Fruit fly (Drosophila melanogaster) whole organism, embryonic: ENCODE measurements around the gene CG15922.

Experiments used
- Adf1 ChIP-seq: fragments of 200-800 bp; sonication (Bioruptor generic); IDR thresholded peaks from 2 replicates; pipeline ENCODE4 v1.3.6; 2022; ENCODE audit warnings: missing biosample characterization, missing genetic modification characterization
- B-H1 ChIP-seq: fragments of 200-800 bp; sonication (Bioruptor generic); IDR thresholded peaks from 3 replicates; pipeline ENCODE4 v1.3.6; 2022; ENCODE audit warnings: missing biosample characterization, missing genetic modification characterization
- CG10431 ChIP-seq: fragments of 200-800 bp; sonication (Bioruptor generic); optimal IDR thresholded peaks from 3 replicates; lab custom pipeline; 2018; ENCODE audit warnings: missing biosample characterization, mild to moderate bottlenecking, missing genetic modification characterization
- CG10462 ChIP-seq: fragments of 200-800 bp; sonication (Bioruptor generic); optimal IDR thresholded peaks from 2 replicates; lab custom pipeline; 2016; ENCODE audit warnings: missing biosample characterization, missing genetic modification characterization
- CG11696 ChIP-seq: fragments of 200-800 bp; sonication (Bioruptor generic); IDR thresholded peaks from 2 replicates; pipeline ENCODE4 v1.3.6; 2022; ENCODE audit warnings: missing biosample characterization, missing genetic modification characterization
- CG12071 ChIP-seq: fragments of 200-800 bp; sonication (Bioruptor generic); optimal IDR thresholded peaks from 3 replicates; lab custom pipeline; 2018; ENCODE audit warnings: missing biosample characterization, mild to moderate bottlenecking, missing genetic modification characterization
- CG12104 ChIP-seq: fragments of 200-800 bp; sonication (Bioruptor generic); optimal IDR thresholded peaks from 3 replicates; lab custom pipeline; 2016; ENCODE audit warnings: missing biosample characterization, missing genetic modification characterization
- CG1233 ChIP-seq: fragments of 200-800 bp; sonication (Bioruptor generic); optimal IDR thresholded peaks from 4 replicates; lab custom pipeline; 2018; ENCODE audit warnings: missing biosample characterization, mild to moderate bottlenecking, missing genetic modification characterization
- CG13424 ChIP-seq: fragments of 200-800 bp; sonication (Bioruptor generic); optimal IDR thresholded peaks from 2 replicates; lab custom pipeline; 2019; ENCODE audit warnings: missing biosample characterization, mild to moderate bottlenecking, missing genetic modification characterization, moderate library complexity
- CG15696 ChIP-seq: fragments of 200-800 bp; sonication (Bioruptor generic); optimal IDR thresholded peaks from 2 replicates; lab custom pipeline; 2019; ENCODE audit warnings: missing biosample characterization, mild to moderate bottlenecking, missing genetic modification characterization, moderate library complexity
- CG17568 ChIP-seq: fragments of 200-800 bp; sonication (Bioruptor generic); optimal IDR thresholded peaks from 2 replicates; lab custom pipeline; 2018; ENCODE audit warnings: missing biosample characterization, mild to moderate bottlenecking, missing genetic modification characterization, moderate library complexity
- CG18011 ChIP-seq: fragments of 200-800 bp; sonication (Bioruptor generic); optimal IDR thresholded peaks from 2 replicates; lab custom pipeline; 2017; ENCODE audit warnings: missing biosample characterization, missing genetic modification characterization, mild to moderate bottlenecking, moderate library complexity, missing genotype
- CG2199 ChIP-seq: fragments of 200-800 bp; sonication (Bioruptor generic); IDR thresholded peaks from 3 replicates; pipeline ENCODE4 v1.3.6; 2022; ENCODE audit warnings: missing biosample characterization, missing genetic modification characterization
- CG32767 ChIP-seq: fragments of 200-800 bp; sonication (Bioruptor generic); IDR thresholded peaks from 2 replicates; pipeline ENCODE4 v1.3.6; 2022; ENCODE audit warnings: missing biosample characterization, missing genetic modification characterization
- CG33213 ChIP-seq: fragments of 200-800 bp; sonication (Bioruptor generic); optimal IDR thresholded peaks from 3 replicates; lab custom pipeline; 2016; ENCODE audit warnings: missing biosample characterization, missing genetic modification characterization
- CG4730 ChIP-seq: fragments of 200-800 bp; sonication (Bioruptor generic); IDR thresholded peaks from 2 replicates; pipeline ENCODE4 v1.3.6; 2022; ENCODE audit warnings: missing biosample characterization, missing genetic modification characterization
- CG6813 ChIP-seq: fragments of 200-800 bp; sonication (Bioruptor generic); optimal IDR thresholded peaks from 2 replicates; lab custom pipeline; 2017; ENCODE audit warnings: missing biosample characterization, missing genetic modification characterization, mild to moderate bottlenecking, moderate library complexity, missing genetic modification reagents
- CG8281 ChIP-seq: fragments of 200-800 bp; sonication (Bioruptor generic); optimal IDR thresholded peaks from 2 replicates; lab custom pipeline; 2018; ENCODE audit warnings: missing biosample characterization, mild to moderate bottlenecking, missing genetic modification characterization, moderate library complexity
- CG8290 ChIP-seq, 3 experiments: fragments of 200-800 bp; sonication (Bioruptor generic); optimal IDR thresholded peaks; 2 replicates each; lab custom pipeline; 2016 to 2019; ENCODE audit warnings: missing biosample characterization in 3 of 3, missing genetic modification characterization in 3 of 3, mild to moderate bottlenecking in 2 of 3, moderate library complexity in 1 of 3
- CG8478 ChIP-seq: fragments of >200 bp; optimal IDR thresholded peaks from 2 replicates; lab custom pipeline; 2018
- CG9609 ChIP-seq: fragments of 200-800 bp; sonication (Bioruptor generic); optimal IDR thresholded peaks from 3 replicates; lab custom pipeline; 2016; ENCODE audit warnings: missing biosample characterization, missing genetic modification characterization
- Dfd ChIP-seq, 2 experiments: fragments of >200 bp; optimal IDR thresholded peaks; 2 replicates each; lab custom pipeline; 2017; ENCODE audit warnings: missing biosample characterization in 2 of 2, missing genetic modification characterization in 2 of 2
- Doc3 ChIP-seq: fragments of 200-800 bp; sonication (Bioruptor generic); IDR thresholded peaks from 3 replicates; pipeline ENCODE4 v1.3.6; 2022; ENCODE audit warnings: missing biosample characterization, missing genetic modification characterization; ENCODE audit not compliant: partially characterized antibody
- Ets97D ChIP-seq: fragments of 200-800 bp; sonication (Bioruptor generic); optimal IDR thresholded peaks from 3 replicates; lab custom pipeline; 2016; ENCODE audit warnings: missing biosample characterization, missing genetic modification characterization
- Hmr ChIP-seq: fragments of 200-800 bp; sonication (Bioruptor generic); optimal IDR thresholded peaks from 3 replicates; lab custom pipeline; 2017; ENCODE audit warnings: mild to moderate bottlenecking, missing biosample characterization, missing genetic modification reagents, missing genetic modification characterization
- MESR4 ChIP-seq: fragments of 200-800 bp; sonication (Bioruptor generic); optimal IDR thresholded peaks from 2 replicates; lab custom pipeline; 2018; ENCODE audit warnings: missing biosample characterization, mild to moderate bottlenecking, missing genetic modification characterization, moderate library complexity
- Meics ChIP-seq: fragments of 200-800 bp; sonication (Bioruptor generic); optimal IDR thresholded peaks from 2 replicates; lab custom pipeline; 2017; ENCODE audit warnings: missing biosample characterization, mild to moderate bottlenecking, missing genetic modification characterization
- Nf-YB ChIP-seq: fragments of 200-800 bp; sonication (Bioruptor generic); optimal IDR thresholded peaks from 3 replicates; lab custom pipeline; 2019; ENCODE audit warnings: missing biosample characterization, mild to moderate bottlenecking, missing genetic modification characterization, moderate library complexity
- NfI ChIP-seq: fragments of 200-800 bp; sonication (Bioruptor generic); optimal IDR thresholded peaks from 3 replicates; lab custom pipeline; 2018; ENCODE audit warnings: missing biosample characterization, mild to moderate bottlenecking, missing genetic modification characterization, moderate library complexity
- Poxn ChIP-seq: fragments of 200-800 bp; sonication (Bioruptor generic); IDR thresholded peaks from 2 replicates; pipeline ENCODE4 v1.3.6; 2022; ENCODE audit warnings: missing biosample characterization, missing genetic modification characterization
- Stat92E ChIP-seq, 3 experiments: fragments of >200 bp in 2 of 3; fragments of 200-800 bp in 1 of 3; sonication (Bioruptor generic) in 1 of 3; optimal IDR thresholded peaks; 2 replicates each; lab custom pipeline; 2017 to 2019; ENCODE audit warnings: missing biosample characterization in 3 of 3, missing genetic modification characterization in 3 of 3, mild to moderate bottlenecking in 1 of 3, moderate library complexity in 1 of 3
- Tbp ChIP-seq: fragments of >200 bp; optimal IDR thresholded peaks from 2 replicates; lab custom pipeline; 2018; ENCODE audit warnings: missing biosample characterization, missing genetic modification characterization
- Vsx1 ChIP-seq: fragments of 200-800 bp; sonication (Bioruptor generic); optimal IDR thresholded peaks from 2 replicates; lab custom pipeline; 2017; ENCODE audit warnings: missing biosample characterization, mild to moderate bottlenecking, missing genetic modification characterization, missing genetic modification reagents
- ac ChIP-seq: fragments of 200-800 bp; sonication (Bioruptor generic); optimal IDR thresholded peaks from 3 replicates; lab custom pipeline; 2017; ENCODE audit warnings: missing biosample characterization, mild to moderate bottlenecking, missing genetic modification characterization
- bab2 ChIP-seq: fragments of 200-800 bp; sonication (Bioruptor generic); optimal IDR thresholded peaks from 2 replicates; lab custom pipeline; 2016; ENCODE audit warnings: missing biosample characterization, missing genetic modification characterization
- br ChIP-seq: fragments of >200 bp; optimal IDR thresholded peaks from 2 replicates; lab custom pipeline; 2017
- dati ChIP-seq: fragments of 200-800 bp; sonication (Bioruptor generic); IDR thresholded peaks from 2 replicates; pipeline ENCODE4 v1.3.6; 2022; ENCODE audit warnings: missing biosample characterization, missing genetic modification characterization
- ems ChIP-seq: fragments of 200-800 bp; sonication (Bioruptor generic); optimal IDR thresholded peaks from 3 replicates; lab custom pipeline; 2016; ENCODE audit warnings: missing biosample characterization, missing genetic modification characterization
- eve ChIP-seq, 2 experiments: fragments of >200 bp; optimal IDR thresholded peaks; 2 replicates each; lab custom pipeline; 2017; ENCODE audit warnings: missing biosample characterization in 2 of 2, missing genetic modification characterization in 2 of 2
- her ChIP-seq: fragments of 200-800 bp; sonication (Bioruptor generic); optimal IDR thresholded peaks from 2 replicates; lab custom pipeline; 2016; ENCODE audit warnings: missing biosample characterization, missing genetic modification characterization
- klu ChIP-seq: fragments of 200-800 bp; sonication (Bioruptor generic); IDR thresholded peaks from 2 replicates; pipeline ENCODE4 v1.3.6; 2022; ENCODE audit warnings: missing biosample characterization, missing genetic modification characterization
- mam ChIP-seq: fragments of 200-800 bp; sonication (Bioruptor generic); optimal IDR thresholded peaks from 3 replicates; lab custom pipeline; 2016; ENCODE audit warnings: missing biosample characterization, missing genetic modification characterization
- mirr ChIP-seq: fragments of 200-800 bp; sonication (Bioruptor generic); optimal IDR thresholded peaks from 3 replicates; lab custom pipeline; 2018; ENCODE audit warnings: missing biosample characterization, mild to moderate bottlenecking, missing genetic modification characterization
- ro ChIP-seq: fragments of 200-800 bp; sonication (Bioruptor generic); IDR thresholded peaks from 2 replicates; pipeline ENCODE4 v1.3.6; 2022; ENCODE audit warnings: missing biosample characterization, missing genetic modification characterization
- slou ChIP-seq: fragments of 200-800 bp; sonication (Bioruptor generic); optimal IDR thresholded peaks from 3 replicates; lab custom pipeline; 2016; ENCODE audit warnings: missing biosample characterization, missing genetic modification characterization
- stwl ChIP-seq: fragments of 200-800 bp; sonication (Bioruptor generic); optimal IDR thresholded peaks from 3 replicates; lab custom pipeline; 2018; ENCODE audit warnings: missing biosample characterization, mild to moderate bottlenecking, missing genetic modification characterization, moderate library complexity
- tio ChIP-seq: fragments of 200-800 bp; sonication (Bioruptor generic); optimal IDR thresholded peaks from 2 replicates; lab custom pipeline; 2017; ENCODE audit warnings: missing biosample characterization, missing genetic modification characterization, inconsistent platforms
- yki ChIP-seq: fragments of >200 bp; optimal IDR thresholded peaks from 3 replicates; lab custom pipeline; 2018
- z ChIP-seq: fragments of 200-800 bp; sonication (Bioruptor generic); IDR thresholded peaks from 3 replicates; pipeline ENCODE4 v1.3.6; 2022; ENCODE audit warnings: missing biosample characterization, missing genetic modification characterization
- zen ChIP-seq: fragments of 200-800 bp; sonication (Bioruptor generic); optimal IDR thresholded peaks from 3 replicates; lab custom pipeline; 2018; ENCODE audit warnings: missing biosample characterization, mild to moderate bottlenecking, missing genetic modification characterization, moderate library complexity

The CG15922 gene

dm6 chr3R:20542283-20543144, 17.6 kb downstream of the CG15922 start (continued):
- TF ChIP-seq eve (GFP tag; optimal IDR thresholded peaks at IDR 0.05; lab: Kevin White, UChicago) (peak in 1 of 2 experiments; percentile 75), NfI (no peak), Adf1 (GFP tag; lab: Robert Waterston, UW) (no peak), Doc3 (no peak), CG8281 (tag; lab: Kevin White, UChicago) (peak; percentile 16), CG17568 (peak; percentile 42), CG9609 (no peak), mirr (GFP tag; lab: Kevin White, UChicago) (no peak), CG15696 (tag; lab: Kevin White, UChicago) (peak; percentile 90), Vsx1 (GFP tag; lab: Kevin White, UChicago) (peak; percentile 54), CG10462 (no peak), CG2199 (no peak), Ets97D (GFP tag; lab: Kevin White, UChicago) (no peak), Nf-YB (GFP tag; lab: Kevin White, UChicago) (peak; percentile 33), CG6813 (peak; percentile 77), Poxn (GFP tag; lab: Robert Waterston, UW) (no peak), Dfd (GFP tag; optimal IDR thresholded peaks at IDR 0.05; lab: Kevin White, UChicago) (no peak), Stat92E (GFP tag; optimal IDR thresholded peaks at IDR 0.05; lab: Kevin White, UChicago) (no peak), slou (GFP tag; lab: Kevin White, UChicago) (peak; percentile 30), stwl (tag; lab: Kevin White, UChicago) (no peak), CG18011 (no peak), ro (GFP tag; lab: Robert Waterston, UW) (no peak), Tbp (GFP tag; lab: Kevin White, UChicago) (no peak), dati (GFP tag; lab: Robert Waterston, UW) (no peak), CG1233 (peak; percentile 55), Meics (GFP tag; lab: Kevin White, UChicago) (peak; percentile 9), tio (GFP tag; lab: Kevin White, UChicago) (peak; percentile 21), B-H1 (GFP tag; lab: Robert Waterston, UW) (no peak; the same call in 2 of the 3 replicates), her (no peak), mam (no peak), CG12071 (no peak), yki (no peak), CG12104 (GFP tag; lab: Kevin White, UChicago) (no peak), ac (GFP tag; lab: Kevin White, UChicago) (peak; percentile 62), zen (peak; percentile 44), z (peak; percentile 52; the same call in 1 of the 3 replicates), br (lab: Kevin White, UChicago) (no peak), ems (no peak), bab2 (peak; percentile 51), CG33213 (GFP tag; lab: Kevin White, UChicago) (no peak), MESR4 (GFP tag; lab: Kevin White, UChicago) (no peak), klu (GFP tag; lab: Robert Waterston, UW) (no peak), CG13424 (peak; percentile 37), CG8290 (GFP tag; optimal IDR thresholded peaks at IDR 0.05; lab: Kevin White, UChicago) (no peak), CG8290 (tag; optimal IDR thresholded peaks at IDR 0.05; lab: Kevin White, UChicago) (peak in 1 of 2 experiments; percentile 39), CG11696 (no peak), CG4730 (no peak), CG10431 (GFP tag; lab: Kevin White, UChicago) (peak; percentile 3), Hmr (GFP tag; lab: Kevin White, UChicago) (peak; percentile 54), CG8478 (lab: Kevin White, UChicago) (no peak), CG32767 (no peak)
